5 fruit fly cellular contexts compared by ENCODE assay signal in genomic region chr3R:25680528-25680927, dm6.
TF ChIP-seq lines count a peak whose summit lies in the region.

TSS of gene CG4743 (minus strand) at chr3R:25680550.
TSS of gene Idh3g (plus strand) at chr3R:25680845.

- peak; percentile 67 for TF ChIP-seq CTCF in whole organism, embryonic (GFP tag; optimal IDR thresholded peaks at IDR 0.05; lab: Kevin White, UChicago)

TF ChIP-seq in whole organism, adult, 20 proteins besides CTCF, POLR2A, EP300 and RAD21 (continues in another document):
- TF ChIP-seq CG7101 (tag; optimal IDR thresholded peaks at IDR 0.05; lab: Kevin White, UChicago) = peak; percentile 98
- TF ChIP-seq CG7045 (GFP tag; optimal IDR thresholded peaks at IDR 0.05; lab: Kevin White, UChicago) = peak; percentile 96
- TF ChIP-seq bab1 (GFP tag; optimal IDR thresholded peaks at IDR 0.05; lab: Kevin White, UChicago) = peak; percentile 98
- TF ChIP-seq Hr96 (GFP tag; optimal IDR thresholded peaks at IDR 0.05; lab: Kevin White, UChicago) = peak; percentile 78
- TF ChIP-seq pad (GFP tag; optimal IDR thresholded peaks at IDR 0.05; lab: Kevin White, UChicago) = peak; percentile 86
- TF ChIP-seq CG1620 (GFP tag; optimal IDR thresholded peaks at IDR 0.05; lab: Kevin White, UChicago) = peak; percentile 87
- TF ChIP-seq cnc (optimal IDR thresholded peaks at IDR 0.05; lab: Kevin White, UChicago) = no peak
- no peak for TF ChIP-seq CG5204 (GFP tag; optimal IDR thresholded peaks at IDR 0.05; lab: Kevin White, UChicago)
- TF ChIP-seq Crg-1 (GFP tag; optimal IDR thresholded peaks at IDR 0.05; lab: Kevin White, UChicago) = peak; percentile 92
- TF ChIP-seq CG12768 (GFP tag; optimal IDR thresholded peaks at IDR 0.05; lab: Kevin White, UChicago) = peak; percentile 95
- peak; percentile 92 for TF ChIP-seq ovo (GFP tag; optimal IDR thresholded peaks at IDR 0.05; lab: Kevin White, UChicago)
- TF ChIP-seq kay (GFP tag; lab: Kevin White, UChicago; ENCODE audit: borderline replicate concordance) = no peak
- peak; percentile 83 for TF ChIP-seq Clk (GFP tag; optimal IDR thresholded peaks at IDR 0.05; lab: Kevin White, UChicago)
- TF ChIP-seq toe (GFP tag; optimal IDR thresholded peaks at IDR 0.05; lab: Kevin White, UChicago) = peak; percentile 90
- peak; percentile 96 for TF ChIP-seq tj (GFP tag; optimal IDR thresholded peaks at IDR 0.05; lab: Kevin White, UChicago)
- TF ChIP-seq Mnt (GFP tag; optimal IDR thresholded peaks at IDR 0.05; lab: Kevin White, UChicago) = peak; percentile 90
- peak; percentile 97 for TF ChIP-seq CG11617 (GFP tag; optimal IDR thresholded peaks at IDR 0.05; lab: Kevin White, UChicago)
- peak; percentile 98 for TF ChIP-seq CG33017 (tag; optimal IDR thresholded peaks at IDR 0.05; lab: Kevin White, UChicago)

TF ChIP-seq in whole organism, embryonic, 481 proteins besides CTCF, POLR2A, EP300 and RAD21 (continues in another document):
- peak; percentile 95 for TF ChIP-seq sob (GFP tag; IDR thresholded peaks at IDR 0.05; lab: Robert Waterston, UW)
- TF ChIP-seq CG3163 (GFP tag; optimal IDR thresholded peaks at IDR 0.05; lab: Kevin White, UChicago) = peak; percentile 39
- peak; percentile 92 for TF ChIP-seq Hsf (GFP tag; optimal IDR thresholded peaks at IDR 0.05; lab: Kevin White, UChicago)
- peak; percentile 98 for TF ChIP-seq CG2678 (tag; optimal IDR thresholded peaks at IDR 0.05; lab: Kevin White, UChicago)
- TF ChIP-seq CG18476 (GFP tag; optimal IDR thresholded peaks at IDR 0.05; lab: Kevin White, UChicago) = peak; percentile 92
- TF ChIP-seq CG14965 (GFP tag; optimal IDR thresholded peaks at IDR 0.05; lab: Kevin White, UChicago; ENCODE audit: borderline replicate concordance) = no peak
- peak; percentile 92 for TF ChIP-seq Ets65A (GFP tag; lab: Kevin White, UChicago)
- peak; percentile 98 for TF ChIP-seq gcm (GFP tag; optimal IDR thresholded peaks at IDR 0.05; lab: Kevin White, UChicago)
- peak; percentile 92 for TF ChIP-seq al (GFP tag; IDR thresholded peaks at IDR 0.05; lab: Robert Waterston, UW)
- TF ChIP-seq zen (tag; optimal IDR thresholded peaks at IDR 0.05; lab: Kevin White, UChicago) = peak; percentile 98
- TF ChIP-seq maf-S (GFP tag; optimal IDR thresholded peaks at IDR 0.05; lab: Kevin White, UChicago) = peak; percentile 79
- TF ChIP-seq Adf1 (GFP tag; IDR thresholded peaks at IDR 0.05; lab: Robert Waterston, UW) = peak; percentile 78
- peak; percentile 82; the same call in 2 of the 3 replicates for TF ChIP-seq CG2199 (GFP tag; IDR thresholded peaks at IDR 0.05; lab: Robert Waterston, UW)
- peak; percentile 97 for TF ChIP-seq az2 (GFP tag; optimal IDR thresholded peaks at IDR 0.05; lab: Kevin White, UChicago)
- TF ChIP-seq her (GFP tag; optimal IDR thresholded peaks at IDR 0.05; lab: Kevin White, UChicago) = peak; percentile 54
- peak; percentile 79 for TF ChIP-seq Dip3 (GFP tag; optimal IDR thresholded peaks at IDR 0.05; lab: Kevin White, UChicago)
- TF ChIP-seq TFAM (GFP tag; optimal IDR thresholded peaks at IDR 0.05; lab: Kevin White, UChicago) = peak; percentile 87
- TF ChIP-seq toy (GFP tag; IDR thresholded peaks at IDR 0.05; lab: Robert Waterston, UW) = peak; percentile 72

TF ChIP-seq in whole organism, prepupa, 60 proteins besides CTCF, POLR2A, EP300 and RAD21 (continues in another document):
- TF ChIP-seq CG34406 (GFP tag; optimal IDR thresholded peaks at IDR 0.05; lab: Kevin White, UChicago) (peak; percentile 97), dsx (GFP tag; optimal IDR thresholded peaks at IDR 0.05; lab: Kevin White, UChicago; ENCODE audit: poor library complexity, severe bottlenecking) (peak; percentile 95), Ets96B (tag; optimal IDR thresholded peaks at IDR 0.05; lab: Kevin White, UChicago) (peak; percentile 95), topi (GFP tag; optimal IDR thresholded peaks at IDR 0.05; lab: Kevin White, UChicago) (peak; percentile 91), Smox (GFP tag; optimal IDR thresholded peaks at IDR 0.05; lab: Kevin White, UChicago) (peak; percentile 93), CG6792 (GFP tag; optimal IDR thresholded peaks at IDR 0.05; lab: Kevin White, UChicago) (peak; percentile 96), CG6808 (GFP tag; optimal IDR thresholded peaks at IDR 0.05; lab: Kevin White, UChicago) (peak; percentile 91), CG31627 (GFP tag; optimal IDR thresholded peaks at IDR 0.05; lab: Kevin White, UChicago) (peak; percentile 92), Hr39 (GFP tag; optimal IDR thresholded peaks at IDR 0.05; lab: Kevin White, UChicago) (peak; percentile 87), CG11902 (GFP tag; optimal IDR thresholded peaks at IDR 0.05; lab: Kevin White, UChicago) (peak; percentile 88), salr (GFP tag; optimal IDR thresholded peaks at IDR 0.05; lab: Kevin White, UChicago) (peak; percentile 87 to 90), Sox102F (GFP tag; optimal IDR thresholded peaks at IDR 0.05; lab: Kevin White, UChicago) (peak; percentile 93), Eip78C (GFP tag; lab: Kevin White, UChicago) (peak; percentile 98), eg (GFP tag; IDR thresholded peaks at IDR 0.05; lab: Robert Waterston, UW) (peak; percentile 98), Gug (GFP tag; IDR thresholded peaks at IDR 0.05; lab: Robert Waterston, UW) (peak; percentile 94), Lpt (GFP tag; optimal IDR thresholded peaks at IDR 0.05; lab: Kevin White, UChicago) (peak; percentile 93), CG8632 (GFP tag; optimal IDR thresholded peaks at IDR 0.05; lab: Kevin White, UChicago) (peak; percentile 96), spab (GFP tag; optimal IDR thresholded peaks at IDR 0.05; lab: Kevin White, UChicago) (peak; percentile 89), CG9139 (GFP tag; optimal IDR thresholded peaks at IDR 0.05; lab: Kevin White, UChicago) (peak; percentile 92)

TF ChIP-seq in whole organism, pupa, 21 proteins besides CTCF, POLR2A, EP300 and RAD21:
- TF ChIP-seq Ets98B (GFP tag; IDR thresholded peaks at IDR 0.05; lab: Robert Waterston, UW) = peak; percentile 94
- peak; percentile 96 for TF ChIP-seq CG17806 (tag; optimal IDR thresholded peaks at IDR 0.05; lab: Kevin White, UChicago)
- peak; percentile 96 for TF ChIP-seq CG15710 (tag; optimal IDR thresholded peaks at IDR 0.05; lab: Kevin White, UChicago)
- TF ChIP-seq CG8301 (tag; optimal IDR thresholded peaks at IDR 0.05; lab: Kevin White, UChicago) = peak; percentile 93
- TF ChIP-seq EcR (GFP tag; optimal IDR thresholded peaks at IDR 0.05; lab: Kevin White, UChicago) = no peak
- TF ChIP-seq CG32121 (GFP tag; IDR thresholded peaks at IDR 0.05; lab: Robert Waterston, UW) = peak; percentile 94
- TF ChIP-seq gl (tag; optimal IDR thresholded peaks at IDR 0.05; lab: Kevin White, UChicago) = peak; percentile 82
- peak; percentile 93 for TF ChIP-seq Pif1B (GFP tag; optimal IDR thresholded peaks at IDR 0.05; lab: Kevin White, UChicago)
- TF ChIP-seq Snoo (tag; optimal IDR thresholded peaks at IDR 0.05; lab: Kevin White, UChicago) = peak; percentile 95
- peak; percentile 96 for TF ChIP-seq CG8159 (tag; optimal IDR thresholded peaks at IDR 0.05; lab: Kevin White, UChicago)
- TF ChIP-seq CG10348 (GFP tag; IDR thresholded peaks at IDR 0.05; lab: Robert Waterston, UW) = peak; percentile 80
- TF ChIP-seq CG12605 (GFP tag; IDR thresholded peaks at IDR 0.05; lab: Robert Waterston, UW) = peak; percentile 95
- TF ChIP-seq D1 (tag; optimal IDR thresholded peaks at IDR 0.05; lab: Kevin White, UChicago) = peak; percentile 76
- no peak for TF ChIP-seq CG13204 (GFP tag; optimal IDR thresholded peaks at IDR 0.05; lab: Kevin White, UChicago)
- peak; percentile 94 for TF ChIP-seq CG34367 (tag; optimal IDR thresholded peaks at IDR 0.05; lab: Kevin White, UChicago)
- peak; percentile 92 for TF ChIP-seq Pif1A (GFP tag; optimal IDR thresholded peaks at IDR 0.05; lab: Kevin White, UChicago)
- TF ChIP-seq CG4496 (GFP tag; IDR thresholded peaks at IDR 0.05; lab: Robert Waterston, UW) = peak; percentile 95
- peak; percentile 80 for TF ChIP-seq rn (GFP tag; IDR thresholded peaks at IDR 0.05; lab: Robert Waterston, UW)
- TF ChIP-seq CG14655 (GFP tag; optimal IDR thresholded peaks at IDR 0.05; lab: Kevin White, UChicago) = peak; percentile 94
- peak; percentile 86 for TF ChIP-seq fd96Ca (GFP tag; IDR thresholded peaks at IDR 0.05; lab: Robert Waterston, UW)
- TF ChIP-seq CG9948 (tag; optimal IDR thresholded peaks at IDR 0.05; lab: Kevin White, UChicago) = peak; percentile 96

TF ChIP-seq in whole organism, wandering third instar larva, 38 proteins besides CTCF, POLR2A, EP300 and RAD21 (continues in another document):
- TF ChIP-seq sage (GFP tag; optimal IDR thresholded peaks at IDR 0.05; lab: Kevin White, UChicago) (peak; percentile 93), dmrt93B (GFP tag; optimal IDR thresholded peaks at IDR 0.05; lab: Kevin White, UChicago) (peak; percentile 85), Dif (GFP tag; optimal IDR thresholded peaks at IDR 0.05; lab: Kevin White, UChicago; ENCODE audit: partially characterized antibody) (no peak), brk (GFP tag; optimal IDR thresholded peaks at IDR 0.05; lab: Kevin White, UChicago) (peak; percentile 93), OdsH (GFP tag; optimal IDR thresholded peaks at IDR 0.05; lab: Kevin White, UChicago) (peak; percentile 96), jim (GFP tag; optimal IDR thresholded peaks at IDR 0.05; lab: Kevin White, UChicago) (no peak), lola (GFP tag; optimal IDR thresholded peaks at IDR 0.05; lab: Kevin White, UChicago) (no peak), HLH106 (tag; optimal IDR thresholded peaks at IDR 0.05; lab: Kevin White, UChicago) (peak; percentile 98), Dfd (GFP tag; optimal IDR thresholded peaks at IDR 0.05; lab: Kevin White, UChicago) (no peak), Mio (GFP tag; optimal IDR thresholded peaks at IDR 0.05; lab: Kevin White, UChicago) (peak; percentile 13), Sp1 (GFP tag; optimal IDR thresholded peaks at IDR 0.05; lab: Kevin White, UChicago) (peak; percentile 98), Hnf4 (GFP tag; optimal IDR thresholded peaks at IDR 0.05; lab: Kevin White, UChicago) (peak; percentile 94), woc (GFP tag; optimal IDR thresholded peaks at IDR 0.05; lab: Kevin White, UChicago) (peak; percentile 85), Vsx2 (GFP tag; optimal IDR thresholded peaks at IDR 0.05; lab: Kevin White, UChicago; ENCODE audit: partially characterized antibody) (no peak), h (GFP tag; optimal IDR thresholded peaks at IDR 0.05; lab: Kevin White, UChicago) (peak; percentile 95), CG32264 (GFP tag; optimal IDR thresholded peaks at IDR 0.05; lab: Kevin White, UChicago) (no peak), pan (optimal IDR thresholded peaks at IDR 0.05; lab: Kevin White, UChicago) (no peak), Abd-B (GFP tag; optimal IDR thresholded peaks at IDR 0.05; lab: Kevin White, UChicago) (no peak), rgr (GFP tag; optimal IDR thresholded peaks at IDR 0.05; lab: Kevin White, UChicago) (peak; percentile 97), Myc (optimal IDR thresholded peaks at IDR 0.05; lab: Kevin White, UChicago) (no peak), GATAd (GFP tag; optimal IDR thresholded peaks at IDR 0.05; lab: Kevin White, UChicago) (peak; percentile 83), dl (GFP tag; optimal IDR thresholded peaks at IDR 0.05; lab: Kevin White, UChicago; ENCODE audit: insufficient read depth in 1 of 2, partially characterized antibody in 2 of 2) (no peak), br (GFP tag; optimal IDR thresholded peaks at IDR 0.05; lab: Kevin White, UChicago) (peak; percentile 90), fru (GFP tag; optimal IDR thresholded peaks at IDR 0.05; lab: Kevin White, UChicago) (peak; percentile 91)
